Worm (Caenorhabditis elegans) whole organism, young adult: ENCODE results near the gene F43G6.10.

ENCODE experiments used
- D2030.7 ChIP-seq: fragments of 200-800 bp; sonication (Bioruptor generic); IDR thresholded peaks from 2 replicates; pipeline ENCODE4 v1.3.6; 2022; ENCODE audit warnings: missing genetic modification reagents, missing genetic modification characterization, missing compliant biosample characterization
- ama-1 ChIP-seq, 3 experiments: fragments of 150-350 bp in 1 of 3; sonication (generic microtip) in 2 of 3; optimal IDR thresholded peaks; 2 replicates each; lab custom pipeline; 2014 to 2018; ENCODE audit warnings: missing biosample characterization in 2 of 3, missing genetic modification characterization in 2 of 3, missing genetic modification reagents in 2 of 3
- attf-5 ChIP-seq: fragments of 200-800 bp; sonication (Bioruptor generic); optimal IDR thresholded peaks from 2 replicates; lab custom pipeline; 2018; ENCODE audit warnings: mild to moderate bottlenecking, missing genetic modification characterization, missing compliant biosample characterization
- ceh-40 ChIP-seq: fragments of 200-800 bp; sonication (Bioruptor generic); IDR thresholded peaks from 2 replicates; pipeline ENCODE4 v1.3.6; 2022; ENCODE audit warnings: missing genetic modification characterization, missing compliant biosample characterization
- dox-1 ChIP-seq: fragments of 200-800 bp; sonication (Bioruptor generic); IDR thresholded peaks from 2 replicates; pipeline ENCODE4 v1.3.6; 2022; ENCODE audit warnings: missing genetic modification reagents, missing genetic modification characterization, missing compliant biosample characterization
- ekl-4 ChIP-seq: fragments of 200-800 bp; sonication (Bioruptor generic); IDR thresholded peaks from 2 replicates; pipeline ENCODE4 v1.3.6; 2022; ENCODE audit warnings: missing genetic modification reagents, missing genetic modification characterization, missing compliant biosample characterization
- fkh-3 ChIP-seq: sonication (generic microtip); optimal IDR thresholded peaks from 2 replicates; lab custom pipeline; 2016; ENCODE audit warnings: mild to moderate bottlenecking, missing genetic modification characterization, missing compliant biosample characterization
- gei-17 ChIP-seq: fragments of 200-800 bp; sonication (Bioruptor generic); optimal IDR thresholded peaks from 2 replicates; lab custom pipeline; 2018; ENCODE audit warnings: mild to moderate bottlenecking, missing genetic modification characterization, missing compliant biosample characterization
- let-607 ChIP-seq, 2 experiments: fragments of 200-800 bp in 1 of 2; sonication (Bioruptor generic) in 1 of 2; sonication (generic microtip) in 1 of 2; optimal IDR thresholded peaks; 2 replicates each; lab custom pipeline; 2016 to 2018; ENCODE audit warnings: mild to moderate bottlenecking in 2 of 2, missing compliant biosample characterization in 2 of 2, missing genetic modification characterization in 2 of 2, moderate library complexity in 2 of 2, missing genotype in 1 of 2
- madf-3 ChIP-seq: fragments of 200-800 bp; sonication (Bioruptor generic); IDR thresholded peaks from 2 replicates; pipeline ENCODE4 v1.3.6; 2022; ENCODE audit warnings: missing genetic modification reagents, missing genetic modification characterization, missing compliant biosample characterization
- madf-8 ChIP-seq: fragments of 200-800 bp; sonication (Bioruptor generic); conservative IDR thresholded peaks from 2 replicates; pipeline ENCODE4 v1.3.6; 2022; ENCODE audit warnings: missing genetic modification reagents, missing genetic modification characterization, missing compliant biosample characterization
- nhr-90 ChIP-seq: sonication (generic microtip); optimal IDR thresholded peaks from 2 replicates; lab custom pipeline; 2016; ENCODE audit warnings: missing genotype, mild to moderate bottlenecking, missing genetic modification characterization, missing compliant biosample characterization
- pha-4 ChIP-seq: fragments of 150-350 bp; sonication (generic microtip); optimal IDR thresholded peaks from 2 replicates; lab custom pipeline; 2014; ENCODE audit warnings: missing biosample characterization, missing genetic modification reagents, missing genetic modification characterization
- sea-2 ChIP-seq: fragments of 200-800 bp; sonication (Bioruptor generic); IDR thresholded peaks from 2 replicates; pipeline ENCODE4 v1.3.6; 2022; ENCODE audit warnings: missing genetic modification characterization, missing compliant biosample characterization

DNA sequence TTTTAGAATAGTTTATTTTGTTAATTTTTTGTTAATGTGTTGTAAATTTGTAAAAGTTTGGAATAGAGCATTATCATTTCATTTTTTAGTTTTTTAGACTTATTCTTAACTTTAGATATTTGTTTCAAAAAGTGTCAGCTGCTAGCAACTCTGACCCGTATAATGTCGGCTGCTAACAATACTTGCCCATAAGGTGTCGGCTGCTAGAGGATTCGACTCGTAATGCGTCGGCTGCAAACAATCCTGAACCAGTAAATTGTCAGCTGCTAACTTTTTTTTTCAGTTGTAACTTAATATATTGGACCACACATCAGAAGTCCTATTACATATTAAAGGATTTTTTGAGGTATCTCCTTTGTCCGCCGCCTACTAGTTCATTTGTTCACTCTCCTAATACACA is 33.6 kb downstream of the F43G6.10 start:
- no peak for TF ChIP-seq madf-3 (GFP tag; lab: Robert Waterston, UW)
- TF ChIP-seq D2030.7 (GFP tag; lab: Robert Waterston, UW) = no peak
- TF ChIP-seq gei-17 (GFP tag; lab: Kevin White, UChicago) = no peak
- TF ChIP-seq ekl-4 (GFP tag; lab: Robert Waterston, UW) = no peak
- no peak for TF ChIP-seq attf-5 (GFP tag; lab: Kevin White, UChicago)
- no peak for TF ChIP-seq ceh-40 (GFP tag; lab: Robert Waterston, UW)
- no peak for TF ChIP-seq sea-2 (GFP tag; lab: Robert Waterston, UW)
- no peak for TF ChIP-seq ama-1 (optimal IDR thresholded peaks at IDR 0.05; lab: Kevin White, UChicago)
- TF ChIP-seq ama-1 (GFP tag; optimal IDR thresholded peaks at IDR 0.05; lab: Kevin White, UChicago) = no peak
- no peak for TF ChIP-seq nhr-90 (tag; lab: Kevin White, UChicago)
- TF ChIP-seq let-607 (tag; optimal IDR thresholded peaks at IDR 0.05; lab: Kevin White, UChicago) = no peak
- no peak for TF ChIP-seq pha-4
- no peak for TF ChIP-seq fkh-3 (tag; lab: Kevin White, UChicago)
- TF ChIP-seq dox-1 (GFP tag; lab: Robert Waterston, UW) = no peak
- no peak for TF ChIP-seq madf-8 (GFP tag; lab: Robert Waterston, UW)
